Fruit fly (Drosophila melanogaster) whole organism, embryonic: ENCODE measurements around the gene CG42676.

Experiments used
- B-H2 ChIP-seq: fragments of 200-800 bp; sonication (Bioruptor generic); optimal IDR thresholded peaks from 2 replicates; lab custom pipeline; 2018; ENCODE audit warnings: missing biosample characterization, mild to moderate bottlenecking, missing genetic modification characterization
- Bgb ChIP-seq: fragments of 200-800 bp; sonication (Bioruptor generic); IDR thresholded peaks from 2 replicates; pipeline ENCODE4 v1.3.6; 2022; ENCODE audit warnings: missing biosample characterization, missing genetic modification characterization; ENCODE audit not compliant: partially characterized antibody
- CG12155 ChIP-seq: fragments of 200-800 bp; sonication (Bioruptor generic); optimal IDR thresholded peaks from 3 replicates; lab custom pipeline; 2016; ENCODE audit warnings: missing biosample characterization, missing genetic modification characterization
- CG1233 ChIP-seq: fragments of 200-800 bp; sonication (Bioruptor generic); optimal IDR thresholded peaks from 4 replicates; lab custom pipeline; 2018; ENCODE audit warnings: missing biosample characterization, mild to moderate bottlenecking, missing genetic modification characterization
- CG14014 ChIP-seq: fragments of 200-800 bp; sonication (Bioruptor generic); IDR thresholded peaks from 2 replicates; pipeline ENCODE4 v1.3.6; 2022; ENCODE audit warnings: missing biosample characterization, missing genetic modification characterization
- CG14710 ChIP-seq: fragments of 200-800 bp; sonication (Bioruptor generic); optimal IDR thresholded peaks from 3 replicates; lab custom pipeline; 2019; ENCODE audit warnings: missing biosample characterization, mild to moderate bottlenecking, missing genetic modification characterization, moderate library complexity
- CG14860 ChIP-seq: fragments of 200-800 bp; sonication (Bioruptor generic); IDR thresholded peaks from 3 replicates; pipeline ENCODE4 v1.3.6; 2022; ENCODE audit warnings: missing biosample characterization, missing genetic modification characterization; ENCODE audit not compliant: partially characterized antibody
- CG15011 ChIP-seq: fragments of 200-800 bp; sonication (Bioruptor generic); optimal IDR thresholded peaks from 3 replicates; lab custom pipeline; 2018; ENCODE audit warnings: missing biosample characterization, mild to moderate bottlenecking, missing genetic modification characterization
- CG18262 ChIP-seq: fragments of 200-800 bp; optimal IDR thresholded peaks from 3 replicates; lab custom pipeline; 2019; ENCODE audit warnings: missing biosample characterization, mild to moderate bottlenecking, missing genetic modification characterization, moderate library complexity
- CG30020 ChIP-seq: fragments of 200-800 bp; optimal IDR thresholded peaks from 2 replicates; lab custom pipeline; 2019; ENCODE audit warnings: missing biosample characterization, mild to moderate bottlenecking, missing genetic modification characterization, moderate library complexity
- CG3281 ChIP-seq: fragments of 200-800 bp; sonication (Bioruptor generic); optimal IDR thresholded peaks from 3 replicates; lab custom pipeline; 2017; ENCODE audit warnings: missing biosample characterization, mild to moderate bottlenecking, missing genetic modification characterization
- CG34224 ChIP-seq: fragments of 200-800 bp; sonication (Bioruptor generic); IDR thresholded peaks from 3 replicates; pipeline ENCODE4 v1.3.6; 2022; ENCODE audit warnings: missing biosample characterization, missing genetic modification characterization; ENCODE audit not compliant: partially characterized antibody
- CG4730 ChIP-seq: fragments of 200-800 bp; sonication (Bioruptor generic); IDR thresholded peaks from 2 replicates; pipeline ENCODE4 v1.3.6; 2022; ENCODE audit warnings: missing biosample characterization, missing genetic modification characterization
- CG6791 ChIP-seq: fragments of 200-800 bp; sonication (Bioruptor generic); IDR thresholded peaks from 3 replicates; pipeline ENCODE4 v1.3.6; 2022; ENCODE audit warnings: missing biosample characterization, missing genetic modification characterization; ENCODE audit not compliant: partially characterized antibody
- CG7839 ChIP-seq: fragments of 200-800 bp; sonication (Bioruptor generic); optimal IDR thresholded peaks from 3 replicates; lab custom pipeline; 2018; ENCODE audit warnings: missing biosample characterization, mild to moderate bottlenecking, missing genetic modification characterization, moderate library complexity
- CG8478 ChIP-seq: fragments of >200 bp; optimal IDR thresholded peaks from 2 replicates; lab custom pipeline; 2018
- CG8765 ChIP-seq: fragments of 200-800 bp; sonication (Bioruptor generic); IDR thresholded peaks from 2 replicates; pipeline ENCODE4 v1.3.6; 2022; ENCODE audit warnings: missing biosample characterization, missing genetic modification characterization
- CG8944 ChIP-seq: fragments of 200-800 bp; sonication (Bioruptor generic); optimal IDR thresholded peaks from 3 replicates; lab custom pipeline; 2016; ENCODE audit warnings: missing biosample characterization, missing genetic modification characterization
- CG9727 ChIP-seq: fragments of 200-800 bp; sonication (Bioruptor generic); optimal IDR thresholded peaks from 3 replicates; lab custom pipeline; 2017; ENCODE audit warnings: missing biosample characterization, mild to moderate bottlenecking, missing genetic modification characterization
- CHES-1-like ChIP-seq: fragments of 200-800 bp; sonication (Bioruptor generic); optimal IDR thresholded peaks from 2 replicates; lab custom pipeline; 2016; ENCODE audit warnings: missing biosample characterization, missing genetic modification characterization
- Chrac-16 ChIP-seq: fragments of 200-800 bp; sonication (Bioruptor generic); optimal IDR thresholded peaks from 3 replicates; lab custom pipeline; 2016; ENCODE audit warnings: missing biosample characterization, missing genetic modification characterization
- Hmx ChIP-seq: fragments of 200-800 bp; sonication (Bioruptor generic); optimal IDR thresholded peaks from 2 replicates; lab custom pipeline; 2016; ENCODE audit warnings: missing biosample characterization, missing genetic modification characterization
- MTF-1 ChIP-seq: fragments of 200-800 bp; sonication (Bioruptor generic); optimal IDR thresholded peaks from 2 replicates; lab custom pipeline; 2018; ENCODE audit warnings: missing biosample characterization, mild to moderate bottlenecking, missing genetic modification characterization, borderline replicate concordance
- Mad ChIP-seq: fragments of 200-800 bp; sonication (Bioruptor generic); optimal IDR thresholded peaks from 2 replicates; lab custom pipeline; 2016; ENCODE audit warnings: missing biosample characterization, missing genetic modification characterization
- NC2α ChIP-seq: fragments of 200-800 bp; sonication (Bioruptor generic); optimal IDR thresholded peaks from 2 replicates; lab custom pipeline; 2016; ENCODE audit warnings: missing biosample characterization, missing genetic modification characterization
- Scr ChIP-seq: fragments of 200-800 bp; sonication (Bioruptor generic); IDR thresholded peaks from 2 replicates; pipeline ENCODE4 v1.3.6; 2022; ENCODE audit warnings: missing biosample characterization, missing genetic modification characterization; ENCODE audit not compliant: partially characterized antibody
- Ssrp ChIP-seq: fragments of 200-800 bp; sonication (Bioruptor generic); optimal IDR thresholded peaks from 2 replicates; lab custom pipeline; 2018; ENCODE audit warnings: missing biosample characterization, mild to moderate bottlenecking, missing genetic modification characterization, moderate library complexity
- Usf ChIP-seq: fragments of 200-800 bp; sonication (Bioruptor generic); optimal IDR thresholded peaks from 2 replicates; lab custom pipeline; 2017; ENCODE audit warnings: missing genotype, missing biosample characterization, missing genetic modification characterization
- ab ChIP-seq: fragments of 200-800 bp; sonication (Bioruptor generic); optimal IDR thresholded peaks from 2 replicates; lab custom pipeline; 2016; ENCODE audit warnings: missing biosample characterization, missing genetic modification characterization
- abd-A ChIP-seq: fragments of 200-800 bp; sonication (Bioruptor generic); optimal IDR thresholded peaks from 3 replicates; lab custom pipeline; 2019; ENCODE audit warnings: missing biosample characterization, mild to moderate bottlenecking, missing genetic modification characterization, moderate library complexity
- chif ChIP-seq, 2 experiments: fragments of 200-800 bp; sonication (Bioruptor generic); optimal IDR thresholded peaks; 3 replicates each; lab custom pipeline; 2016; ENCODE audit warnings: missing biosample characterization in 2 of 2, missing genetic modification characterization in 2 of 2
- chn ChIP-seq: fragments of 200-800 bp; sonication (Bioruptor generic); optimal IDR thresholded peaks from 2 replicates; lab custom pipeline; 2016; ENCODE audit warnings: missing biosample characterization, missing genetic modification characterization
- ci ChIP-seq: fragments of 200-800 bp; sonication (Bioruptor generic); IDR thresholded peaks from 3 replicates; pipeline ENCODE4 v1.3.6; 2022; ENCODE audit warnings: missing biosample characterization, missing genetic modification characterization
- dm ChIP-seq: fragments of 200-800 bp; sonication (Bioruptor generic); optimal IDR thresholded peaks from 3 replicates; lab custom pipeline; 2016; ENCODE audit warnings: missing biosample characterization, missing genetic modification characterization
- grau ChIP-seq: fragments of 200-800 bp; optimal IDR thresholded peaks from 3 replicates; lab custom pipeline; 2019; ENCODE audit warnings: missing biosample characterization, mild to moderate bottlenecking, missing genetic modification characterization, moderate library complexity
- kni ChIP-seq: fragments of 200-800 bp; sonication (Bioruptor generic); optimal IDR thresholded peaks from 3 replicates; lab custom pipeline; 2017; ENCODE audit warnings: mild to moderate bottlenecking, missing biosample characterization, missing genetic modification reagents, missing genetic modification characterization
- lov ChIP-seq, 2 experiments: fragments of 200-800 bp in 1 of 2; fragments of >200 bp in 1 of 2; sonication (Bioruptor generic) in 1 of 2; IDR thresholded peaks in 1 of 2; optimal IDR thresholded peaks in 1 of 2; 2 replicates in 1 of 2; 3 replicates in 1 of 2; pipeline versions ENCODE4 v1.3.6 to Lab custom; 2017 to 2022; ENCODE audit warnings: missing biosample characterization in 1 of 2, missing genetic modification characterization in 1 of 2
- maf-S ChIP-seq: fragments of 200-800 bp; sonication (Bioruptor generic); optimal IDR thresholded peaks from 2 replicates; lab custom pipeline; 2016; ENCODE audit warnings: missing biosample characterization, missing genetic modification characterization
- nerfin-2 ChIP-seq: fragments of 200-800 bp; sonication (Bioruptor generic); IDR thresholded peaks from 2 replicates; pipeline ENCODE4 v1.3.6; 2022; ENCODE audit warnings: missing biosample characterization, missing genetic modification characterization; ENCODE audit not compliant: partially characterized antibody
- nom ChIP-seq: fragments of 200-800 bp; sonication (Bioruptor generic); optimal IDR thresholded peaks from 2 replicates; lab custom pipeline; 2017; ENCODE audit warnings: missing biosample characterization, missing genetic modification characterization, mild to moderate bottlenecking, moderate library complexity, missing genetic modification reagents
- p53 ChIP-seq: fragments of 200-800 bp; sonication (Bioruptor generic); optimal IDR thresholded peaks from 2 replicates; lab custom pipeline; 2016; ENCODE audit warnings: missing biosample characterization, missing genetic modification characterization
- pnt ChIP-seq: fragments of 200-800 bp; sonication (Bioruptor generic); optimal IDR thresholded peaks from 3 replicates; lab custom pipeline; 2016; ENCODE audit warnings: missing biosample characterization, missing genetic modification characterization
- stc ChIP-seq: fragments of 200-800 bp; sonication (Bioruptor generic); IDR thresholded peaks from 2 replicates; pipeline ENCODE4 v1.3.6; 2022; ENCODE audit warnings: missing biosample characterization, missing genetic modification characterization
- sug ChIP-seq: fragments of 200-800 bp; optimal IDR thresholded peaks from 2 replicates; lab custom pipeline; 2019; ENCODE audit warnings: missing biosample characterization, mild to moderate bottlenecking, missing genetic modification characterization, moderate library complexity
- tgo ChIP-seq: fragments of 200-800 bp; sonication (Bioruptor generic); IDR thresholded peaks from 3 replicates; pipeline ENCODE4 v1.3.6; 2022; ENCODE audit warnings: missing biosample characterization, missing genetic modification characterization
- wek ChIP-seq: fragments of 200-800 bp; sonication (Bioruptor generic); optimal IDR thresholded peaks from 3 replicates; lab custom pipeline; 2018; ENCODE audit warnings: missing biosample characterization, mild to moderate bottlenecking, missing genetic modification characterization, moderate library complexity
- yki ChIP-seq: fragments of >200 bp; optimal IDR thresholded peaks from 3 replicates; lab custom pipeline; 2018
- zen2 ChIP-seq: fragments of 200-800 bp; sonication (Bioruptor generic); IDR thresholded peaks from 3 replicates; pipeline ENCODE4 v1.3.6; 2022; ENCODE audit warnings: missing biosample characterization, missing genetic modification characterization; ENCODE audit not compliant: partially characterized antibody

The CG42676 gene

DNA sequence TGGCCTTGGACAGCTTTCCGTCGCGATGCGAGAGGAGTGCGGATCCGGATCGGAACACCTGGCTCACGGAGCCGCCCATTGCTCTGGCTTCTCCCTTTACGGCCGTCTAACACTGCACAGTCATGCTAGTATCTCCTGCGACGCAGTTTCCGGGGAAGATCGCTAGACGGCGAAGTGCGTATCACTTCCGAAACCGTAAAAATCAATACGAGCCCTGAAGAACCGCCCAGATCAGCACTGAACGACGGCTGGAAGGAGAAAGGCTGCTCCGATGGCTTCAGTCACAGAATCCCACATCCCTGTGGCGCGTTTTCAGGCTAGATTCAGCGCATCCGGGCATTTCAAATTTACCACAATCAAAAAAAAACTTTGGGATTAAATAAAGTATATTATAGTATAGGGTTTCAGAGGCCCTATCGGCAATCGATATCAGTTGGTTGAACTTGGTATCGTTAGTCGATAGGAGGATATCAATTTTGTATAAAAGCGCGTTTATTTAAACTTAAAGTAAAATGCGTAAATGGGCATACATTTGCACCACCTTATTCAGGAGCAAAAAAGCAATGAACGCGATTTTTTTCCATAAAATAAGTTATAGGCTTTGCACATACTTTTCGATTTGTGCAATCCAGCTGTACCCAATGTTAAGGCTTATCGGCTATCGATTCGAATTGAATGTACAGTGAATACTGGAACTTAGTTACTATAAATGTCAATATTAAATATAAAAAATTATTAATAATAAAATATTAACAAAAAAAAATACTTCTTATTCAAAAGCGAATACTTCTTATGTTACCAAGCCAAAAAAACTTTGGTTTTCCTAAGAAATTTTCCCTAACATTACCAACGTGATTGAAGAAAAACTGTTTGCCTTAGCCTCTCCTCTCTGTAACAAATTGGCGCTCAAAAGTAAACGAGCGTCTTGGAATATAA is 27.9 kb upstream of the CG42676 start, which contains the start of the genes CG13933 and PolD2 (continued):
- peak; percentile 24 for TF ChIP-seq p53 (GFP tag; lab: Kevin White, UChicago)
- TF ChIP-seq CG14710 (tag; lab: Kevin White, UChicago): peak; percentile 84
- no peak for TF ChIP-seq yki (lab: Kevin White, UChicago)
- no peak for TF ChIP-seq CG15011 (GFP tag; lab: Kevin White, UChicago)
- TF ChIP-seq Usf: peak; percentile 94
- TF ChIP-seq CG14860: peak; percentile 91
- TF ChIP-seq chn (GFP tag; lab: Kevin White, UChicago): peak; percentile 86
- TF ChIP-seq abd-A (tag; lab: Kevin White, UChicago): no peak
- peak; percentile 48 to 89 for TF ChIP-seq chif (GFP tag; optimal IDR thresholded peaks at IDR 0.05; lab: Kevin White, UChicago)
- TF ChIP-seq CG8944: peak; percentile 79
- peak; percentile 55 for TF ChIP-seq maf-S (GFP tag; lab: Kevin White, UChicago)
- TF ChIP-seq Bgb (GFP tag; lab: Robert Waterston, UW): peak; percentile 64; the same call in 1 of the 2 replicates
- peak; percentile 97 for TF ChIP-seq tgo (GFP tag; lab: Robert Waterston, UW)
- peak; percentile 98 for TF ChIP-seq CG7839
- peak; percentile 100 for TF ChIP-seq grau (tag; lab: Kevin White, UChicago)
- peak; percentile 95 for TF ChIP-seq sug (tag; lab: Kevin White, UChicago)
- TF ChIP-seq CG14014 (GFP tag; lab: Robert Waterston, UW): peak; percentile 99
- TF ChIP-seq CG34224 (GFP tag; lab: Robert Waterston, UW): peak; percentile 85
- TF ChIP-seq ci: peak; percentile 99
- peak; percentile 85 for TF ChIP-seq Mad
- peak; percentile 24 for TF ChIP-seq wek
- peak; percentile 75; the same call in 2 of the 3 replicates for TF ChIP-seq zen2 (GFP tag; lab: Robert Waterston, UW)
- TF ChIP-seq CG18262: peak; percentile 95
- peak; percentile 77 for TF ChIP-seq pnt
- TF ChIP-seq ab (GFP tag; lab: Kevin White, UChicago): peak; percentile 75
- no peak for TF ChIP-seq nom (GFP tag; lab: Kevin White, UChicago)
- peak; percentile 95 for TF ChIP-seq nerfin-2 (GFP tag; lab: Robert Waterston, UW)
- TF ChIP-seq Scr (GFP tag; lab: Robert Waterston, UW): peak; percentile 83
- peak; percentile 72 for TF ChIP-seq MTF-1
- TF ChIP-seq CG8765 (GFP tag; lab: Robert Waterston, UW): peak; percentile 90
- no peak for TF ChIP-seq CG8478
- peak; percentile 83 for TF ChIP-seq CG6791
- no peak for TF ChIP-seq kni (GFP tag; lab: Kevin White, UChicago)
- TF ChIP-seq Ssrp (tag; lab: Kevin White, UChicago): peak; percentile 98
- TF ChIP-seq dm (GFP tag; lab: Kevin White, UChicago): peak; percentile 58
- TF ChIP-seq CG30020 (tag; lab: Kevin White, UChicago): peak; percentile 89
- peak; percentile 94 for TF ChIP-seq CG4730
- peak; percentile 44 for TF ChIP-seq NC2α (GFP tag; lab: Kevin White, UChicago)
- no peak for TF ChIP-seq lov (optimal IDR thresholded peaks at IDR 0.05; lab: Kevin White, UChicago)
- peak; percentile 98 for TF ChIP-seq lov (GFP tag; IDR thresholded peaks at IDR 0.05; lab: Robert Waterston, UW)
- peak; percentile 97 for TF ChIP-seq Chrac-16 (GFP tag; lab: Kevin White, UChicago)
- TF ChIP-seq CHES-1-like (GFP tag; lab: Kevin White, UChicago): peak; percentile 79
- no peak for TF ChIP-seq CG3281 (GFP tag; lab: Kevin White, UChicago)
- peak; percentile 95 for TF ChIP-seq CG12155
- TF ChIP-seq B-H2 (GFP tag; lab: Kevin White, UChicago): no peak
- no peak for TF ChIP-seq CG1233
- peak; percentile 99 for TF ChIP-seq stc
- peak; percentile 98 for TF ChIP-seq CG9727 (GFP tag; lab: Kevin White, UChicago)
- no peak for TF ChIP-seq Hmx (GFP tag; lab: Kevin White, UChicago)
